Worm (Caenorhabditis elegans) whole organism, L1 larva: ENCODE data around the gene txdc-12.1.

Source experiments
- alr-1 ChIP-seq: fragments of 200-800 bp; sonication (Bioruptor generic); optimal IDR thresholded peaks from 2 replicates; lab custom pipeline; 2018; ENCODE audit warnings: borderline replicate concordance, mild to moderate bottlenecking, missing genetic modification characterization, missing compliant biosample characterization
- ama-1 ChIP-seq: fragments of 150-350 bp; optimal IDR thresholded peaks from 2 replicates; lab custom pipeline; 2014
- ceh-82 ChIP-seq, 3 experiments: fragments of 150-350 bp in 1 of 3; sonication (generic microtip) in 2 of 3; optimal IDR thresholded peaks; 2 replicates each; lab custom pipeline; 2014 to 2017; ENCODE audit warnings: missing biosample characterization in 3 of 3, missing genetic modification characterization in 3 of 3
- lin-15B ChIP-seq: fragments of 150-350 bp; sonication (generic microtip); optimal IDR thresholded peaks from 3 replicates; lab custom pipeline; 2014; ENCODE audit warnings: missing biosample characterization, missing genetic modification characterization
- nhr-47 ChIP-seq: sonication (generic microtip); optimal IDR thresholded peaks from 2 replicates; lab custom pipeline; 2016; ENCODE audit warnings: mild to moderate bottlenecking, missing genetic modification characterization, moderate library complexity, missing compliant biosample characterization
- nhr-76 ChIP-seq: sonication (generic microtip); optimal IDR thresholded peaks from 2 replicates; lab custom pipeline; 2017; ENCODE audit warnings: missing biosample characterization, missing genetic modification characterization
- nhr-84 ChIP-seq: sonication (generic microtip); optimal IDR thresholded peaks from 2 replicates; lab custom pipeline; 2017; ENCODE audit warnings: missing biosample characterization, missing genetic modification characterization
- snpc-4 ChIP-seq: fragments of 150-350 bp; optimal IDR thresholded peaks from 2 replicates; lab custom pipeline; 2014; ENCODE audit warnings: missing biosample characterization, missing genetic modification characterization
- zag-1 ChIP-seq: fragments of 150-350 bp; optimal IDR thresholded peaks from 2 replicates; lab custom pipeline; 2014; ENCODE audit warnings: missing biosample characterization, missing genetic modification characterization

- no peak for TF ChIP-seq snpc-4 (tag; lab: Kevin White, UChicago)
- TF ChIP-seq alr-1 (tag; lab: Kevin White, UChicago), result no peak
- no peak for TF ChIP-seq lin-15B (tag; lab: Kevin White, UChicago)
- TF ChIP-seq nhr-84 (tag; lab: Kevin White, UChicago), result no peak
- no peak for TF ChIP-seq nhr-47
- no peak for TF ChIP-seq zag-1
- TF ChIP-seq nhr-76 (tag; lab: Kevin White, UChicago), result no peak
- no peak for TF ChIP-seq ama-1 (lab: Kevin White, UChicago)
- TF ChIP-seq ceh-82 (tag; optimal IDR thresholded peaks at IDR 0.05; lab: Kevin White, UChicago), result no peak
Observed at ce11 chrII:12249042-12249441, 8.9 kb downstream of the txdc-12.1 start, which contains the start of gene tag-276.
